Worm (Caenorhabditis elegans) whole organism, late embryonic: ENCODE measurements around the gene F45E12.5.

ENCODE experiments used
- ama-1 ChIP-seq: fragments of 150-350 bp; optimal IDR thresholded peaks from 2 replicates; lab custom pipeline; 2014
- ceh-45 ChIP-seq: fragments of 200-800 bp; sonication (Bioruptor generic); IDR thresholded peaks from 2 replicates; pipeline ENCODE4 v1.3.6; 2022; ENCODE audit warnings: missing genetic modification reagents, missing genetic modification characterization, missing compliant biosample characterization
- ceh-9 ChIP-seq: sonication (generic microtip); optimal IDR thresholded peaks from 2 replicates; lab custom pipeline; 2016; ENCODE audit warnings: mild to moderate bottlenecking, missing genetic modification characterization, inconsistent platforms, missing compliant biosample characterization
- fax-1 ChIP-seq: sonication (generic microtip); optimal IDR thresholded peaks from 2 replicates; lab custom pipeline; 2016; ENCODE audit warnings: missing genotype, missing genetic modification characterization, missing compliant biosample characterization
- hlh-6 ChIP-seq: sonication (generic microtip); optimal IDR thresholded peaks from 2 replicates; lab custom pipeline; 2016; ENCODE audit warnings: missing genotype, missing genetic modification characterization, missing compliant biosample characterization
- pat-9 ChIP-seq: fragments of 200-800 bp; sonication (Bioruptor generic); optimal IDR thresholded peaks from 2 replicates; lab custom pipeline; 2018; ENCODE audit warnings: mild to moderate bottlenecking, missing genetic modification characterization, moderate library complexity, missing compliant biosample characterization
- pha-4 ChIP-seq: fragments of 150-350 bp; optimal IDR thresholded peaks from 2 replicates; lab custom pipeline; 2018; ENCODE audit warnings: missing biosample characterization, missing genetic modification reagents, missing genetic modification characterization
- pqm-1 ChIP-seq: sonication (generic microtip); optimal IDR thresholded peaks from 2 replicates; lab custom pipeline; 2016; ENCODE audit warnings: missing genetic modification characterization, missing compliant biosample characterization
- unc-55 ChIP-seq: sonication (generic microtip); optimal IDR thresholded peaks from 2 replicates; lab custom pipeline; 2017; ENCODE audit warnings: missing biosample characterization, missing genetic modification reagents, missing genetic modification characterization
- unc-86 ChIP-seq: sonication (generic microtip); optimal IDR thresholded peaks from 2 replicates; lab custom pipeline; 2016; ENCODE audit warnings: missing genetic modification characterization, missing compliant biosample characterization

DNA sequence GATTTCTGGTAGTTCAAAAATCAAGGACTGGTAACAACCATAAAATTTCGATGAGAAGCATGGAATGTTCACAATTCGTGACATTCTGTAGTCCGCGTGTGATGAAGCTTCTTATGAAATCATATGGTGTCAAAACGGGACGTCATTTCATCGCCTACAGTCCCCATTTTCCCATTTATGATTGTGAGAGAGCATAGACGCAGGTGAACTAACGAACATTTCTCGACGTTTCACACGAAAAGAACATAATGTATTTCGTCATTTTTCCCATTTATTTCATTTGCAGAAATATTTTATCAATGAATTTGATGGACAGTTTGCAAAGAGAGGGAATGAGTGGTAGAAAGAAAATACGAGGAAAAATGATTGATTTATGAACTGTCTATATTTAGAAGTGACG, 22.8 kb downstream of the F45E12.5 start:
- TF ChIP-seq ceh-9 (tag; lab: Kevin White, UChicago) (no peak), ceh-45 (GFP tag; lab: Robert Waterston, UW) (no peak), pha-4 (tag; lab: Kevin White, UChicago) (no peak), pqm-1 (tag; lab: Kevin White, UChicago) (no peak), hlh-6 (no peak), unc-55 (peak; percentile 10), unc-86 (tag; lab: Kevin White, UChicago) (no peak), ama-1 (lab: Kevin White, UChicago) (no peak), pat-9 (tag; lab: Kevin White, UChicago) (no peak), fax-1 (tag; lab: Kevin White, UChicago) (no peak)
